5 worm cellular contexts compared by ENCODE assay signal in genomic region chrII:4376295-4377172, ce11.
TF ChIP-seq lines count a peak whose summit lies in the region.

Gene ntl-2, minus strand, starts transcription at chrII:4376465.

TF ChIP-seq in whole organism, L1 larva, 84 proteins besides CTCF, POLR2A, EP300 and RAD21 (continues in another document):
- TF ChIP-seq fkh-10 (GFP tag; optimal IDR thresholded peaks at IDR 0.05; lab: Kevin White, UChicago), result peak; percentile 88
- peak; percentile 95 for TF ChIP-seq jun-1 (tag; optimal IDR thresholded peaks at IDR 0.05; lab: Kevin White, UChicago)
- peak; percentile 79 for TF ChIP-seq nhr-11 (tag; optimal IDR thresholded peaks at IDR 0.05; lab: Kevin White, UChicago)
- TF ChIP-seq sox-4 (tag; optimal IDR thresholded peaks at IDR 0.05; lab: Kevin White, UChicago), result peak; percentile 73
- peak; percentile 48 to 82 for TF ChIP-seq egl-27 (tag; optimal IDR thresholded peaks at IDR 0.05; lab: Kevin White, UChicago)
- TF ChIP-seq isw-1 (GFP tag; IDR thresholded peaks at IDR 0.05; lab: Robert Waterston, UW), result peak; percentile 94
- peak; percentile 77 for TF ChIP-seq zip-4 (GFP tag; optimal IDR thresholded peaks at IDR 0.05; lab: Kevin White, UChicago)
- peak; percentile 93 for TF ChIP-seq snu-23 (GFP tag; optimal IDR thresholded peaks at IDR 0.05; lab: Kevin White, UChicago)
- peak; percentile 88 for TF ChIP-seq dsc-1 (tag; optimal IDR thresholded peaks at IDR 0.05; lab: Kevin White, UChicago)
- peak; percentile 99 for TF ChIP-seq ceh-8 (GFP tag; optimal IDR thresholded peaks at IDR 0.05; lab: Kevin White, UChicago)
- TF ChIP-seq ceh-63 (GFP tag; optimal IDR thresholded peaks at IDR 0.05; lab: Kevin White, UChicago), result peak; percentile 94
- TF ChIP-seq mdl-1 (tag; optimal IDR thresholded peaks at IDR 0.05; lab: Kevin White, UChicago), result peak; percentile 60 to 96
- peak; percentile 97 for TF ChIP-seq pax-3 (tag; optimal IDR thresholded peaks at IDR 0.05; lab: Kevin White, UChicago)
- TF ChIP-seq aha-1 (tag; optimal IDR thresholded peaks at IDR 0.05; lab: Kevin White, UChicago), result peak; percentile 70
- peak; percentile 88 for TF ChIP-seq irx-1 (tag; optimal IDR thresholded peaks at IDR 0.05; lab: Kevin White, UChicago)
- peak; percentile 86 for TF ChIP-seq fos-1 (tag; optimal IDR thresholded peaks at IDR 0.05; lab: Kevin White, UChicago)
- peak; percentile 16 for TF ChIP-seq ama-1 (optimal IDR thresholded peaks at IDR 0.05; lab: Kevin White, UChicago)
- peak; percentile 66 for TF ChIP-seq F16B12.6 (tag; optimal IDR thresholded peaks at IDR 0.05; lab: Kevin White, UChicago)

TF ChIP-seq in whole organism, L3 larva, 47 proteins besides CTCF, POLR2A, EP300 and RAD21 (continues in another document):
- peak; percentile 60 for TF ChIP-seq skn-1 (tag; optimal IDR thresholded peaks at IDR 0.05; lab: Kevin White, UChicago)
- TF ChIP-seq sea-2 (GFP tag; optimal IDR thresholded peaks at IDR 0.05; lab: Kevin White, UChicago), result no peak
- peak in 1 of 3 experiments; percentile 23 for TF ChIP-seq elt-3 (tag; optimal IDR thresholded peaks at IDR 0.05; lab: Kevin White, UChicago)
- TF ChIP-seq ceh-16 (tag; optimal IDR thresholded peaks at IDR 0.05; lab: Kevin White, UChicago), result no peak
- peak; percentile 87 for TF ChIP-seq nhr-43 (tag; optimal IDR thresholded peaks at IDR 0.05; lab: Kevin White, UChicago; ENCODE audit: poor library complexity, severe bottlenecking)
- peak; percentile 44 for TF ChIP-seq nhr-76 (tag; optimal IDR thresholded peaks at IDR 0.05; lab: Kevin White, UChicago)
- peak; percentile 88 for TF ChIP-seq snpc-4 (tag; optimal IDR thresholded peaks at IDR 0.05; lab: Kevin White, UChicago)
- TF ChIP-seq nhr-11 (tag; optimal IDR thresholded peaks at IDR 0.05; lab: Kevin White, UChicago), result peak; percentile 61
- TF ChIP-seq mdl-1 (tag; optimal IDR thresholded peaks at IDR 0.05; lab: Kevin White, UChicago), result peak; percentile 87
- peak; percentile 79 for TF ChIP-seq egl-5 (tag; optimal IDR thresholded peaks at IDR 0.05; lab: Kevin White, UChicago)
- peak; percentile 95 for TF ChIP-seq hmg-11 (tag; optimal IDR thresholded peaks at IDR 0.05; lab: Kevin White, UChicago)
- TF ChIP-seq mml-1 (tag; optimal IDR thresholded peaks at IDR 0.05; lab: Kevin White, UChicago), result no peak
- TF ChIP-seq egl-27 (tag; optimal IDR thresholded peaks at IDR 0.05; lab: Kevin White, UChicago), result peak; percentile 80
- peak; percentile 79 for TF ChIP-seq lin-39 (tag; optimal IDR thresholded peaks at IDR 0.05; lab: Kevin White, UChicago)
- peak; percentile 64 for TF ChIP-seq fos-1 (tag; optimal IDR thresholded peaks at IDR 0.05; lab: Kevin White, UChicago)
- no peak for TF ChIP-seq aly-2 (tag; optimal IDR thresholded peaks at IDR 0.05; lab: Kevin White, UChicago)
- peak; percentile 64 for TF ChIP-seq zag-1 (tag; optimal IDR thresholded peaks at IDR 0.05; lab: Kevin White, UChicago)
- TF ChIP-seq nfya-1 (tag; optimal IDR thresholded peaks at IDR 0.05; lab: Kevin White, UChicago; ENCODE audit: insufficient read depth), result peak; percentile 99

TF ChIP-seq in whole organism, early embryonic, 17 proteins besides CTCF, POLR2A, EP300 and RAD21:
- TF ChIP-seq B0310.2 (tag; optimal IDR thresholded peaks at IDR 0.05; lab: Kevin White, UChicago), result peak; percentile 55
- peak; percentile 67 for TF ChIP-seq ceh-36 (tag; optimal IDR thresholded peaks at IDR 0.05; lab: Kevin White, UChicago)
- peak; percentile 75 for TF ChIP-seq F13C5.2 (tag; optimal IDR thresholded peaks at IDR 0.05; lab: Kevin White, UChicago)
- TF ChIP-seq ama-1 (optimal IDR thresholded peaks at IDR 0.05; lab: Kevin White, UChicago), result no peak
- no peak for TF ChIP-seq tbx-37 (GFP tag; conservative IDR thresholded peaks at IDR 0.05; lab: Robert Waterston, UW)
- no peak for TF ChIP-seq scrt-1 (GFP tag; IDR thresholded peaks at IDR 0.05; lab: Robert Waterston, UW)
- no peak for TF ChIP-seq tra-4 (tag; optimal IDR thresholded peaks at IDR 0.05; lab: Kevin White, UChicago)
- TF ChIP-seq pes-1 (GFP tag; IDR thresholded peaks at IDR 0.05; lab: Robert Waterston, UW), result peak; percentile 66
- TF ChIP-seq aly-1 (tag; optimal IDR thresholded peaks at IDR 0.05; lab: Kevin White, UChicago), result no peak
- TF ChIP-seq sea-1 (GFP tag; conservative IDR thresholded peaks at IDR 0.05; lab: Robert Waterston, UW), result 0 out of 2 replicates have a peak, but pooled peaks have one; percentile 58
- TF ChIP-seq hmbx-1 (tag; optimal IDR thresholded peaks at IDR 0.05; lab: Kevin White, UChicago), result no peak
- TF ChIP-seq ets-7 (tag; optimal IDR thresholded peaks at IDR 0.05; lab: Kevin White, UChicago), result no peak
- TF ChIP-seq hnd-1 (tag; optimal IDR thresholded peaks at IDR 0.05; lab: Kevin White, UChicago), result no peak
- peak; percentile 93 for TF ChIP-seq hmg-4 (GFP tag; optimal IDR thresholded peaks at IDR 0.05; lab: Kevin White, UChicago)
- peak; percentile 16 for TF ChIP-seq ceh-13 (GFP tag; optimal IDR thresholded peaks at IDR 0.05; lab: Kevin White, UChicago)
- TF ChIP-seq tbx-11 (GFP tag; IDR thresholded peaks at IDR 0.05; lab: Robert Waterston, UW), result peak; percentile 44; the same call in 1 of the 2 replicates
- peak; percentile 29; the same call in 1 of the 2 replicates for TF ChIP-seq flt-1 (GFP tag; IDR thresholded peaks at IDR 0.05; lab: Robert Waterston, UW)

TF ChIP-seq in whole organism, midembryonic, 9 proteins besides CTCF, POLR2A, EP300 and RAD21:
- TF ChIP-seq ztf-23 (GFP tag; IDR thresholded peaks at IDR 0.05; lab: Robert Waterston, UW) (peak; percentile 78), ztf-29 (GFP tag; IDR thresholded peaks at IDR 0.05; lab: Robert Waterston, UW) (peak; percentile 47; the same call in 1 of the 2 replicates), T22C8.4 (GFP tag; IDR thresholded peaks at IDR 0.05; lab: Robert Waterston, UW) (0 out of 2 replicates have a peak, but pooled peaks have one; percentile 11), med-1 (GFP tag; optimal IDR thresholded peaks at IDR 0.05; lab: Kevin White, UChicago; ENCODE audit: insufficient read depth) (no peak), cog-1 (tag; optimal IDR thresholded peaks at IDR 0.05; lab: Kevin White, UChicago) (peak; percentile 85), klf-2 (GFP tag; conservative IDR thresholded peaks at IDR 0.05; lab: Robert Waterston, UW) (0 out of 2 replicates have a peak, but pooled peaks have one; percentile 50), ref-1 (GFP tag; conservative IDR thresholded peaks at IDR 0.05; lab: Robert Waterston, UW) (no peak), flt-1 (GFP tag; IDR thresholded peaks at IDR 0.05; lab: Robert Waterston, UW) (peak; percentile 83; the same call in 1 of the 2 replicates), tab-1 (GFP tag; IDR thresholded peaks at IDR 0.05; lab: Robert Waterston, UW) (peak; percentile 70; the same call in 1 of the 2 replicates)

TF ChIP-seq in whole organism, young adult, 124 proteins besides CTCF, POLR2A, EP300 and RAD21 (continues in another document):
- TF ChIP-seq zfh-2 (GFP tag; conservative IDR thresholded peaks at IDR 0.05; lab: Robert Waterston, UW), result peak; percentile 100
- peak; percentile 87 for TF ChIP-seq tlf-1 (GFP tag; optimal IDR thresholded peaks at IDR 0.05; lab: Kevin White, UChicago)
- TF ChIP-seq ztf-18 (tag; optimal IDR thresholded peaks at IDR 0.05; lab: Kevin White, UChicago), result peak; percentile 2
- TF ChIP-seq attf-6 (GFP tag; IDR thresholded peaks at IDR 0.05; lab: Robert Waterston, UW), result no peak
- peak; percentile 97 for TF ChIP-seq nfyb-1 (GFP tag; IDR thresholded peaks at IDR 0.05; lab: Robert Waterston, UW)
- TF ChIP-seq K11D2.4 (GFP tag; IDR thresholded peaks at IDR 0.05; lab: Robert Waterston, UW), result peak; percentile 92
- TF ChIP-seq athp-1 (tag; optimal IDR thresholded peaks at IDR 0.05; lab: Kevin White, UChicago), result peak; percentile 95
- TF ChIP-seq snpc-4 (GFP tag; optimal IDR thresholded peaks at IDR 0.05; lab: Kevin White, UChicago), result peak; percentile 34
- peak in 3 of 4 experiments; percentile 29 to 76 (median 69) for TF ChIP-seq snpc-4 (tag; optimal IDR thresholded peaks at IDR 0.05; lab: Kevin White, UChicago)
- no peak for TF ChIP-seq sdz-38 (tag; optimal IDR thresholded peaks at IDR 0.05; lab: Kevin White, UChicago)
- no peak for TF ChIP-seq ztf-28 (GFP tag; IDR thresholded peaks at IDR 0.05; lab: Robert Waterston, UW)
- TF ChIP-seq nfya-1 (tag; optimal IDR thresholded peaks at IDR 0.05; lab: Kevin White, UChicago; ENCODE audit: borderline replicate concordance, insufficient read depth), result no peak
- peak; percentile 88 for TF ChIP-seq lin-40 (tag; optimal IDR thresholded peaks at IDR 0.05; lab: Kevin White, UChicago)
- no peak for TF ChIP-seq F10E7.11 (tag; optimal IDR thresholded peaks at IDR 0.05; lab: Kevin White, UChicago)
- peak; percentile 29 for TF ChIP-seq efl-1 (GFP tag; optimal IDR thresholded peaks at IDR 0.05; lab: Kevin White, UChicago)
- peak; percentile 100 for TF ChIP-seq ceh-27 (GFP tag; optimal IDR thresholded peaks at IDR 0.05; lab: Kevin White, UChicago)
- peak; percentile 60; the same call in 1 of the 2 replicates for TF ChIP-seq madf-6 (GFP tag; IDR thresholded peaks at IDR 0.05; lab: Robert Waterston, UW)
- peak; percentile 96 for TF ChIP-seq dox-1 (GFP tag; IDR thresholded peaks at IDR 0.05; lab: Robert Waterston, UW)
- TF ChIP-seq rpc-1 (optimal IDR thresholded peaks at IDR 0.05; lab: Kevin White, UChicago), result no peak
- TF ChIP-seq rpc-1 (tag; optimal IDR thresholded peaks at IDR 0.05; lab: Kevin White, UChicago), result no peak
- no peak for TF ChIP-seq hlh-26 (GFP tag; conservative IDR thresholded peaks at IDR 0.05; lab: Robert Waterston, UW)
- peak; percentile 91 for TF ChIP-seq F52B5.7 (tag; optimal IDR thresholded peaks at IDR 0.05; lab: Kevin White, UChicago)
- no peak for TF ChIP-seq T07F8.4 (tag; optimal IDR thresholded peaks at IDR 0.05; lab: Kevin White, UChicago)
- TF ChIP-seq lin-26 (GFP tag; IDR thresholded peaks at IDR 0.05; lab: Robert Waterston, UW), result peak; percentile 48; the same call in 1 of the 2 replicates
- TF ChIP-seq ceh-91 (GFP tag; IDR thresholded peaks at IDR 0.05; lab: Robert Waterston, UW), result 0 out of 2 replicates have a peak, but pooled peaks have one; percentile 13
- TF ChIP-seq egl-18 (GFP tag; IDR thresholded peaks at IDR 0.05; lab: Robert Waterston, UW), result peak; percentile 82; the same call in 1 of the 2 replicates
- TF ChIP-seq let-607 (tag; optimal IDR thresholded peaks at IDR 0.05; lab: Kevin White, UChicago), result peak; percentile 75 to 81
- TF ChIP-seq mes-4 (tag; optimal IDR thresholded peaks at IDR 0.05; lab: Kevin White, UChicago), result no peak
- peak; percentile 74 for TF ChIP-seq Y67H2A.10 (GFP tag; conservative IDR thresholded peaks at IDR 0.05; lab: Robert Waterston, UW)
- TF ChIP-seq mel-28 (tag; optimal IDR thresholded peaks at IDR 0.05; lab: Kevin White, UChicago; ENCODE audit: borderline replicate concordance), result peak; percentile 59
- no peak for TF ChIP-seq F37B4.10 (GFP tag; IDR thresholded peaks at IDR 0.05; lab: Robert Waterston, UW)
- no peak for TF ChIP-seq nhr-120 (GFP tag; IDR thresholded peaks at IDR 0.05; lab: Robert Waterston, UW)
- peak; percentile 88 for TF ChIP-seq Y53G8AR.9 (GFP tag; conservative IDR thresholded peaks at IDR 0.05; lab: Robert Waterston, UW)
- peak; percentile 56 for TF ChIP-seq F57C9.4 (tag; optimal IDR thresholded peaks at IDR 0.05; lab: Kevin White, UChicago)

Comparison
In these comparisons a context has a peak if more than half of its experiments do, and no peak if none do; other contexts are left out.
1. Of the 8 proteins assayed by ChIP-seq in both whole organism, young adult and whole organism, L1 larva: peak only in whole organism, young adult: unc-62; only in whole organism, L1 larva: ama-1, nhr-90 and unc-130; in both: dpl-1, efl-1 and snpc-4; in neither: 0; mixed calls (peak in some experiments, not most) for 1.